Fruit fly (Drosophila melanogaster) whole organism, embryonic: ENCODE measurements around the gene Cul5.

ENCODE experiments used
- Bgb ChIP-seq: fragments of 200-800 bp; sonication (Bioruptor generic); IDR thresholded peaks from 2 replicates; pipeline ENCODE4 v1.3.6; 2022; ENCODE audit warnings: missing biosample characterization, missing genetic modification characterization; ENCODE audit not compliant: partially characterized antibody
- CG11456 ChIP-seq: fragments of 200-800 bp; sonication (Bioruptor generic); IDR thresholded peaks from 3 replicates; pipeline ENCODE4 v1.3.6; 2022; ENCODE audit warnings: missing biosample characterization, missing genetic modification characterization
- CG1529 ChIP-seq: fragments of 200-800 bp; sonication (Bioruptor generic); optimal IDR thresholded peaks from 3 replicates; lab custom pipeline; 2018; ENCODE audit warnings: missing biosample characterization, missing genetic modification characterization
- CG1602 ChIP-seq: fragments of 200-800 bp; sonication (Bioruptor generic); optimal IDR thresholded peaks from 3 replicates; lab custom pipeline; 2016; ENCODE audit warnings: missing biosample characterization, missing genetic modification characterization
- CG17328 ChIP-seq: fragments of 200-800 bp; sonication (Bioruptor generic); IDR thresholded peaks from 2 replicates; pipeline ENCODE4 v1.3.6; 2022; ENCODE audit warnings: missing biosample characterization, missing genetic modification characterization
- CG17361 ChIP-seq: fragments of 200-800 bp; sonication (Bioruptor generic); IDR thresholded peaks from 3 replicates; pipeline ENCODE4 v1.3.6; 2022; ENCODE audit warnings: missing biosample characterization, missing genetic modification characterization
- CG17568 ChIP-seq: fragments of 200-800 bp; sonication (Bioruptor generic); optimal IDR thresholded peaks from 2 replicates; lab custom pipeline; 2018; ENCODE audit warnings: missing biosample characterization, mild to moderate bottlenecking, missing genetic modification characterization, moderate library complexity
- CG17802 ChIP-seq: fragments of 200-800 bp; sonication (Bioruptor generic); optimal IDR thresholded peaks from 2 replicates; lab custom pipeline; 2018; ENCODE audit warnings: missing biosample characterization, mild to moderate bottlenecking, missing genetic modification characterization, moderate library complexity
- CG18599 ChIP-seq: fragments of 200-800 bp; sonication (Bioruptor generic); optimal IDR thresholded peaks from 3 replicates; lab custom pipeline; 2017; ENCODE audit warnings: missing biosample characterization, missing genetic modification characterization, mild to moderate bottlenecking, moderate library complexity, missing genetic modification reagents
- CG18764 ChIP-seq: fragments of 200-800 bp; sonication (Bioruptor generic); optimal IDR thresholded peaks from 3 replicates; lab custom pipeline; 2016; ENCODE audit warnings: missing biosample characterization, missing genetic modification characterization
- CG31224 ChIP-seq: fragments of 200-800 bp; sonication (Bioruptor generic); IDR thresholded peaks from 2 replicates; pipeline ENCODE4 v1.3.6; 2022; ENCODE audit warnings: missing biosample characterization, missing genetic modification characterization
- CG3726 ChIP-seq: fragments of 200-800 bp; sonication (Bioruptor generic); IDR thresholded peaks from 3 replicates; pipeline ENCODE4, ENCODE4 v1.3.6; 2022; ENCODE audit warnings: missing biosample characterization, missing genetic modification characterization
- CG4328 ChIP-seq: fragments of 200-800 bp; sonication (Bioruptor generic); optimal IDR thresholded peaks from 3 replicates; lab custom pipeline; 2017; ENCODE audit warnings: missing biosample characterization, missing genetic modification reagents, missing genetic modification characterization
- CG4617 ChIP-seq: fragments of 200-800 bp; sonication (Bioruptor generic); optimal IDR thresholded peaks from 3 replicates; lab custom pipeline; 2016; ENCODE audit warnings: missing biosample characterization, missing genetic modification characterization, borderline replicate concordance
- CG6683 ChIP-seq: fragments of 200-800 bp; sonication (Bioruptor generic); optimal IDR thresholded peaks from 2 replicates; lab custom pipeline; 2017; ENCODE audit warnings: missing biosample characterization, mild to moderate bottlenecking, missing genetic modification characterization, missing genetic modification reagents
- CG7271 ChIP-seq: fragments of 200-800 bp; sonication (Bioruptor generic); optimal IDR thresholded peaks from 2 replicates; lab custom pipeline; 2018; ENCODE audit warnings: missing biosample characterization, mild to moderate bottlenecking, missing genetic modification characterization, moderate library complexity
- CG7839 ChIP-seq: fragments of 200-800 bp; sonication (Bioruptor generic); optimal IDR thresholded peaks from 3 replicates; lab custom pipeline; 2018; ENCODE audit warnings: missing biosample characterization, mild to moderate bottlenecking, missing genetic modification characterization, moderate library complexity
- CG9876 ChIP-seq: fragments of 200-800 bp; sonication (Bioruptor generic); optimal IDR thresholded peaks from 2 replicates; lab custom pipeline; 2016; ENCODE audit warnings: missing biosample characterization, missing genetic modification characterization
- E2f1 ChIP-seq: fragments of 200-800 bp; sonication (Bioruptor generic); IDR thresholded peaks from 2 replicates; pipeline ENCODE4 v1.3.6; 2022; ENCODE audit warnings: missing biosample characterization, missing genetic modification characterization
- E2f2 ChIP-seq: fragments of 200-800 bp; sonication (Bioruptor generic); IDR thresholded peaks from 2 replicates; pipeline ENCODE4 v1.3.6; 2022; ENCODE audit warnings: missing biosample characterization, missing genetic modification characterization
- Ets65A ChIP-seq: fragments of 200-800 bp; sonication (Bioruptor generic); peaks from one replicate; lab custom pipeline; 2016; ENCODE audit warnings: missing biosample characterization, missing genetic modification characterization
- HLHmδ ChIP-seq: fragments of 200-800 bp; sonication (Bioruptor generic); optimal IDR thresholded peaks from 2 replicates; lab custom pipeline; 2018; ENCODE audit warnings: missing biosample characterization, mild to moderate bottlenecking, missing genetic modification characterization, moderate library complexity
- NfI ChIP-seq: fragments of 200-800 bp; sonication (Bioruptor generic); optimal IDR thresholded peaks from 3 replicates; lab custom pipeline; 2018; ENCODE audit warnings: missing biosample characterization, mild to moderate bottlenecking, missing genetic modification characterization, moderate library complexity
- Pdp1 ChIP-seq, 2 experiments: fragments of 200-800 bp; sonication (Bioruptor generic); optimal IDR thresholded peaks; 3 replicates each; lab custom pipeline; 2016; ENCODE audit warnings: missing biosample characterization in 2 of 2, missing genetic modification characterization in 2 of 2, mild to moderate bottlenecking in 1 of 2, moderate library complexity in 1 of 2
- Poxn ChIP-seq: fragments of 200-800 bp; sonication (Bioruptor generic); IDR thresholded peaks from 2 replicates; pipeline ENCODE4 v1.3.6; 2022; ENCODE audit warnings: missing biosample characterization, missing genetic modification characterization
- Rx ChIP-seq: fragments of 200-800 bp; sonication (Bioruptor generic); IDR thresholded peaks from 2 replicates; pipeline ENCODE4 v1.3.6; 2022; ENCODE audit warnings: missing biosample characterization, missing genetic modification characterization
- Six4 ChIP-seq: fragments of 200-800 bp; sonication (Bioruptor generic); optimal IDR thresholded peaks from 2 replicates; lab custom pipeline; 2016; ENCODE audit warnings: missing biosample characterization, missing genetic modification characterization
- Sry-β ChIP-seq: fragments of 200-800 bp; sonication (Bioruptor generic); optimal IDR thresholded peaks from 2 replicates; lab custom pipeline; 2018; ENCODE audit warnings: missing biosample characterization, mild to moderate bottlenecking, missing genetic modification characterization, moderate library complexity
- Xbp1 ChIP-seq: fragments of 200-800 bp; sonication (Bioruptor generic); optimal IDR thresholded peaks from 3 replicates; lab custom pipeline; 2016; ENCODE audit warnings: missing biosample characterization, mild to moderate bottlenecking, missing genetic modification characterization
- aop ChIP-seq: fragments of 200-800 bp; sonication (Bioruptor generic); IDR thresholded peaks from 2 replicates; pipeline ENCODE4 v1.3.6; 2022; ENCODE audit warnings: missing biosample characterization, missing genetic modification characterization
- ara ChIP-seq: fragments of 200-800 bp; sonication (Bioruptor generic); IDR thresholded peaks from 2 replicates; pipeline ENCODE4 v1.3.6; 2022; ENCODE audit warnings: missing biosample characterization, missing genetic modification characterization
- corto ChIP-seq: fragments of 200-800 bp; sonication (Bioruptor generic); optimal IDR thresholded peaks from 2 replicates; lab custom pipeline; 2016; ENCODE audit warnings: missing biosample characterization, mild to moderate bottlenecking, missing genetic modification characterization, moderate library complexity
- gem ChIP-seq: fragments of 200-800 bp; sonication (Bioruptor generic); optimal IDR thresholded peaks from 2 replicates; lab custom pipeline; 2019; ENCODE audit warnings: missing biosample characterization, mild to moderate bottlenecking, missing genetic modification characterization, moderate library complexity
- gfzf ChIP-seq: fragments of 200-800 bp; sonication (Bioruptor generic); optimal IDR thresholded peaks from 2 replicates; lab custom pipeline; 2016; ENCODE audit warnings: missing biosample characterization, mild to moderate bottlenecking, missing genetic modification characterization, moderate library complexity
- kni ChIP-seq: fragments of 200-800 bp; sonication (Bioruptor generic); optimal IDR thresholded peaks from 3 replicates; lab custom pipeline; 2017; ENCODE audit warnings: mild to moderate bottlenecking, missing biosample characterization, missing genetic modification reagents, missing genetic modification characterization
- lbe ChIP-seq: fragments of 200-800 bp; sonication (Bioruptor generic); optimal IDR thresholded peaks from 2 replicates; lab custom pipeline; 2016; ENCODE audit warnings: missing biosample characterization, mild to moderate bottlenecking, missing genetic modification characterization
- oc ChIP-seq: fragments of 200-800 bp; sonication (Bioruptor generic); optimal IDR thresholded peaks from 2 replicates; lab custom pipeline; 2018; ENCODE audit warnings: missing biosample characterization, mild to moderate bottlenecking, missing genetic modification characterization, moderate library complexity
- onecut ChIP-seq: fragments of 200-800 bp; sonication (Bioruptor generic); IDR thresholded peaks from 2 replicates; pipeline ENCODE4 v1.3.6; 2022; ENCODE audit warnings: missing biosample characterization, missing genetic modification characterization
- org-1 ChIP-seq: fragments of 200-800 bp; sonication (Bioruptor generic); optimal IDR thresholded peaks from 2 replicates; lab custom pipeline; 2017; ENCODE audit warnings: missing biosample characterization, missing genetic modification characterization
- pan ChIP-seq, 4 experiments: fragments of >200 bp in 3 of 4; fragments of 200-800 bp in 1 of 4; sonication (Bioruptor generic) in 1 of 4; optimal IDR thresholded peaks in 3 of 4; IDR thresholded peaks in 1 of 4; 2 replicates each; pipeline versions ENCODE4 v1.3.6 to Lab custom; 2017 to 2022; ENCODE audit warnings: missing biosample characterization in 2 of 4, missing genetic modification characterization in 2 of 4, mixed read lengths in 1 of 4
- pho ChIP-seq: fragments of 200-800 bp; sonication (Bioruptor generic); optimal IDR thresholded peaks from 2 replicates; lab custom pipeline; 2016; ENCODE audit warnings: missing biosample characterization, missing genetic modification characterization
- salm ChIP-seq: fragments of 200-800 bp; sonication (Bioruptor generic); optimal IDR thresholded peaks from 2 replicates; lab custom pipeline; 2018; ENCODE audit warnings: missing biosample characterization, mild to moderate bottlenecking, missing genetic modification characterization
- sisA ChIP-seq: fragments of 200-800 bp; sonication (Bioruptor generic); IDR thresholded peaks from 2 replicates; pipeline ENCODE4 v1.3.6; 2022; ENCODE audit warnings: missing biosample characterization, missing genetic modification characterization
- slou ChIP-seq: fragments of 200-800 bp; sonication (Bioruptor generic); optimal IDR thresholded peaks from 3 replicates; lab custom pipeline; 2016; ENCODE audit warnings: missing biosample characterization, missing genetic modification characterization
- slp2 ChIP-seq: fragments of 200-800 bp; sonication (Bioruptor generic); optimal IDR thresholded peaks from 2 replicates; lab custom pipeline; 2016; ENCODE audit warnings: missing biosample characterization, missing genetic modification characterization
- tll ChIP-seq, 2 experiments: fragments of 200-800 bp in 1 of 2; fragments of >200 bp in 1 of 2; sonication (Bioruptor generic) in 1 of 2; optimal IDR thresholded peaks; 2 replicates each; lab custom pipeline; 2017 to 2019; ENCODE audit warnings: missing biosample characterization in 2 of 2, missing genetic modification characterization in 2 of 2, mild to moderate bottlenecking in 1 of 2, moderate library complexity in 1 of 2
- trem ChIP-seq: fragments of 200-800 bp; optimal IDR thresholded peaks from 3 replicates; lab custom pipeline; 2019; ENCODE audit warnings: missing biosample characterization, mild to moderate bottlenecking, missing genetic modification characterization, moderate library complexity
- ttk ChIP-seq: fragments of 200-800 bp; sonication (Bioruptor generic); IDR thresholded peaks from 2 replicates; pipeline ENCODE4 v2.1.2; 2022; ENCODE audit warnings: missing biosample characterization, missing genetic modification characterization
- unpg ChIP-seq: fragments of 200-800 bp; sonication (Bioruptor generic); optimal IDR thresholded peaks from 3 replicates; lab custom pipeline; 2018; ENCODE audit warnings: missing biosample characterization, mild to moderate bottlenecking, missing genetic modification characterization, moderate library complexity

Cul5 gene

dm6 chr3R:29075631-29076398, 13.0 kb upstream of the Cul5 start (continued):
- peak; percentile 13 for TF ChIP-seq unpg (GFP tag; lab: Kevin White, UChicago)
- TF ChIP-seq onecut (GFP tag; lab: Robert Waterston, UW), result no peak
- TF ChIP-seq Bgb (GFP tag; lab: Robert Waterston, UW), result no peak
- no peak for TF ChIP-seq E2f1 (GFP tag; lab: Robert Waterston, UW)
- TF ChIP-seq ara, result no peak
- peak in 1 of 2 experiments; percentile 1 for TF ChIP-seq Pdp1 (GFP tag; optimal IDR thresholded peaks at IDR 0.05; lab: Kevin White, UChicago)
- TF ChIP-seq pan (optimal IDR thresholded peaks at IDR 0.05; lab: Kevin White, UChicago), result no peak
- peak in 1 of 2 experiments; percentile 16 for TF ChIP-seq pan (GFP tag; optimal IDR thresholded peaks at IDR 0.05 in 1 of 2, IDR thresholded peaks at IDR 0.05 in 1 of 2)
- TF ChIP-seq pho (GFP tag; lab: Kevin White, UChicago), result no peak
- no peak for TF ChIP-seq E2f2 (GFP tag; lab: Robert Waterston, UW)
- TF ChIP-seq CG17568 (GFP tag; lab: Kevin White, UChicago), result no peak
- no peak for TF ChIP-seq sisA
- no peak for TF ChIP-seq CG17361
- TF ChIP-seq tll (GFP tag; optimal IDR thresholded peaks at IDR 0.05; lab: Kevin White, UChicago), result no peak
- no peak for TF ChIP-seq aop
- no peak for TF ChIP-seq slou (GFP tag; lab: Kevin White, UChicago)
- peak; percentile 43 for TF ChIP-seq gem
- TF ChIP-seq Poxn (GFP tag; lab: Robert Waterston, UW), result no peak
- peak; percentile 9 for TF ChIP-seq lbe (GFP tag; lab: Kevin White, UChicago)
- TF ChIP-seq CG31224, result no peak
- TF ChIP-seq NfI (GFP tag; lab: Kevin White, UChicago), result peak; percentile 10
- TF ChIP-seq org-1 (GFP tag; lab: Kevin White, UChicago), result peak; percentile 1
- TF ChIP-seq gfzf (GFP tag; lab: Kevin White, UChicago), result no peak
- no peak for TF ChIP-seq CG3726
- no peak for TF ChIP-seq CG7271 (tag; lab: Kevin White, UChicago)
- TF ChIP-seq salm (tag; lab: Kevin White, UChicago), result no peak
- TF ChIP-seq CG17328 (GFP tag; lab: Robert Waterston, UW), result peak; percentile 26; the same call in 1 of the 2 replicates
- TF ChIP-seq Sry-β (GFP tag; lab: Kevin White, UChicago), result no peak
- peak; percentile 77 for TF ChIP-seq Ets65A (GFP tag; lab: Kevin White, UChicago)
- TF ChIP-seq ttk (GFP tag; lab: Robert Waterston, UW), result 0 out of 2 replicates have a peak, but pooled peaks have one; percentile 25
- TF ChIP-seq corto (GFP tag; lab: Kevin White, UChicago), result no peak
- TF ChIP-seq HLHmδ, result no peak
- no peak for TF ChIP-seq CG4328
- no peak for TF ChIP-seq slp2 (GFP tag; lab: Kevin White, UChicago)
- peak; percentile 25 for TF ChIP-seq Xbp1 (GFP tag; lab: Kevin White, UChicago)
- no peak for TF ChIP-seq CG4617
- TF ChIP-seq kni (GFP tag; lab: Kevin White, UChicago), result no peak
- no peak for TF ChIP-seq Rx (GFP tag; lab: Robert Waterston, UW)
- TF ChIP-seq CG1602 (GFP tag; lab: Kevin White, UChicago), result no peak
- TF ChIP-seq trem (tag; lab: Kevin White, UChicago), result no peak
- TF ChIP-seq CG18599 (GFP tag; lab: Kevin White, UChicago), result peak; percentile 73
- TF ChIP-seq CG11456 (GFP tag; lab: Robert Waterston, UW), result no peak
- no peak for TF ChIP-seq CG9876 (GFP tag; lab: Kevin White, UChicago)
- TF ChIP-seq Six4, result no peak
- TF ChIP-seq oc (tag; lab: Kevin White, UChicago), result no peak
- no peak for TF ChIP-seq CG1529 (GFP tag; lab: Kevin White, UChicago)
- TF ChIP-seq CG6683 (GFP tag; lab: Kevin White, UChicago), result no peak
- TF ChIP-seq CG7839, result peak; percentile 9
- no peak for TF ChIP-seq CG18764 (GFP tag; lab: Kevin White, UChicago)
- TF ChIP-seq CG17802, result no peak
